Fruit fly (Drosophila melanogaster) whole organism, embryonic: ENCODE data around the gene CG13299.

ENCODE experiments used
- Atf3 ChIP-seq: fragments of 200-800 bp; sonication (Bioruptor generic); optimal IDR thresholded peaks from 3 replicates; lab custom pipeline; 2016; ENCODE audit warnings: missing biosample characterization, missing genetic modification characterization
- Blimp-1 ChIP-seq: fragments of 200-800 bp; sonication (Bioruptor generic); optimal IDR thresholded peaks from 3 replicates; lab custom pipeline; 2018; ENCODE audit warnings: missing biosample characterization, missing genetic modification characterization, mild to moderate bottlenecking, moderate library complexity, missing genetic modification reagents
- CG11398 ChIP-seq: fragments of 200-800 bp; sonication (Bioruptor generic); optimal IDR thresholded peaks from 2 replicates; lab custom pipeline; 2016; ENCODE audit warnings: missing biosample characterization, missing genetic modification characterization
- CG11456 ChIP-seq: fragments of 200-800 bp; sonication (Bioruptor generic); IDR thresholded peaks from 3 replicates; pipeline ENCODE4 v1.3.6; 2022; ENCODE audit warnings: missing biosample characterization, missing genetic modification characterization
- CG12236 ChIP-seq: fragments of 200-800 bp; sonication (Bioruptor generic); optimal IDR thresholded peaks from 2 replicates; lab custom pipeline; 2016; ENCODE audit warnings: missing biosample characterization, missing genetic modification characterization
- CG12299 ChIP-seq: fragments of 200-800 bp; sonication (Bioruptor generic); optimal IDR thresholded peaks from 2 replicates; lab custom pipeline; 2018; ENCODE audit warnings: missing biosample characterization, mild to moderate bottlenecking, missing genetic modification characterization
- CG14050 ChIP-seq: fragments of 200-800 bp; sonication (Bioruptor generic); IDR thresholded peaks from 3 replicates; pipeline ENCODE4 v1.3.6; 2022; ENCODE audit warnings: missing biosample characterization, missing genetic modification characterization
- CG1603 ChIP-seq: fragments of 200-800 bp; sonication (Bioruptor generic); optimal IDR thresholded peaks from 2 replicates; lab custom pipeline; 2019; ENCODE audit warnings: missing biosample characterization, mild to moderate bottlenecking, missing genetic modification characterization, moderate library complexity
- CG17802 ChIP-seq: fragments of 200-800 bp; sonication (Bioruptor generic); optimal IDR thresholded peaks from 2 replicates; lab custom pipeline; 2018; ENCODE audit warnings: missing biosample characterization, mild to moderate bottlenecking, missing genetic modification characterization, moderate library complexity
- CG1792 ChIP-seq: fragments of 200-800 bp; sonication (Bioruptor generic); optimal IDR thresholded peaks from 2 replicates; lab custom pipeline; 2016; ENCODE audit warnings: missing biosample characterization, missing genetic modification characterization
- CG18262 ChIP-seq: fragments of 200-800 bp; optimal IDR thresholded peaks from 3 replicates; lab custom pipeline; 2019; ENCODE audit warnings: missing biosample characterization, mild to moderate bottlenecking, missing genetic modification characterization, moderate library complexity
- CG18476 ChIP-seq: fragments of 200-800 bp; sonication (Bioruptor generic); optimal IDR thresholded peaks from 2 replicates; lab custom pipeline; 2016; ENCODE audit warnings: missing biosample characterization, mild to moderate bottlenecking, missing genetic modification characterization
- CG18599 ChIP-seq: fragments of 200-800 bp; sonication (Bioruptor generic); optimal IDR thresholded peaks from 3 replicates; lab custom pipeline; 2017; ENCODE audit warnings: missing biosample characterization, missing genetic modification characterization, mild to moderate bottlenecking, moderate library complexity, missing genetic modification reagents
- CG2199 ChIP-seq: fragments of 200-800 bp; sonication (Bioruptor generic); IDR thresholded peaks from 3 replicates; pipeline ENCODE4 v1.3.6; 2022; ENCODE audit warnings: missing biosample characterization, missing genetic modification characterization
- CG2889 ChIP-seq: fragments of 200-800 bp; sonication (Bioruptor generic); IDR thresholded peaks from 3 replicates; pipeline ENCODE4 v1.3.6; 2022; ENCODE audit warnings: missing biosample characterization, missing genetic modification characterization
- CG30403 ChIP-seq: fragments of 200-800 bp; sonication (Bioruptor generic); optimal IDR thresholded peaks from 3 replicates; lab custom pipeline; 2016; ENCODE audit warnings: missing biosample characterization, missing genetic modification characterization
- CG3065 ChIP-seq: fragments of 200-800 bp; sonication (Bioruptor generic); optimal IDR thresholded peaks from 2 replicates; lab custom pipeline; 2016; ENCODE audit warnings: missing biosample characterization, missing genetic modification characterization
- CG32772 ChIP-seq: fragments of 200-800 bp; sonication (Bioruptor generic); IDR thresholded peaks from 2 replicates; pipeline ENCODE4 v1.3.6; 2022; ENCODE audit warnings: missing biosample characterization, missing genetic modification characterization
- CG34422 ChIP-seq: fragments of 200-800 bp; sonication (Bioruptor generic); IDR thresholded peaks from 3 replicates; pipeline ENCODE4 v1.3.6; 2022; ENCODE audit warnings: missing biosample characterization, missing genetic modification characterization
- CG4617 ChIP-seq: fragments of 200-800 bp; sonication (Bioruptor generic); optimal IDR thresholded peaks from 3 replicates; lab custom pipeline; 2016; ENCODE audit warnings: missing biosample characterization, missing genetic modification characterization, borderline replicate concordance
- CG5953 ChIP-seq: fragments of 200-800 bp; sonication (Bioruptor generic); IDR thresholded peaks from 2 replicates; pipeline ENCODE4 v1.3.6; 2022; ENCODE audit warnings: missing biosample characterization, missing genetic modification characterization
- CG7556 ChIP-seq: fragments of 200-800 bp; sonication (Bioruptor generic); optimal IDR thresholded peaks from 2 replicates; lab custom pipeline; 2017; ENCODE audit warnings: missing biosample characterization, mild to moderate bottlenecking, missing genetic modification characterization
- CG7987 ChIP-seq: fragments of 200-800 bp; sonication (Bioruptor generic); optimal IDR thresholded peaks from 2 replicates; lab custom pipeline; 2018; ENCODE audit warnings: missing biosample characterization, mild to moderate bottlenecking, missing genetic modification characterization, moderate library complexity
- CG8765 ChIP-seq: fragments of 200-800 bp; sonication (Bioruptor generic); IDR thresholded peaks from 2 replicates; pipeline ENCODE4 v1.3.6; 2022; ENCODE audit warnings: missing biosample characterization, missing genetic modification characterization
- CG9797 ChIP-seq: fragments of 200-800 bp; sonication (Bioruptor generic); optimal IDR thresholded peaks from 3 replicates; lab custom pipeline; 2018; ENCODE audit warnings: missing biosample characterization, mild to moderate bottlenecking, missing genetic modification characterization
- E2f2 ChIP-seq: fragments of 200-800 bp; sonication (Bioruptor generic); IDR thresholded peaks from 2 replicates; pipeline ENCODE4 v1.3.6; 2022; ENCODE audit warnings: missing biosample characterization, missing genetic modification characterization
- GATAe ChIP-seq: fragments of 200-800 bp; sonication (Bioruptor generic); conservative IDR thresholded peaks from 2 replicates; pipeline ENCODE4 v1.3.6; 2022; ENCODE audit warnings: missing biosample characterization, missing genetic modification characterization
- HLH4C ChIP-seq: fragments of 200-800 bp; sonication (Bioruptor generic); IDR thresholded peaks from 3 replicates; pipeline ENCODE4 v1.3.6; 2022; ENCODE audit warnings: missing biosample characterization, missing genetic modification characterization; ENCODE audit not compliant: partially characterized antibody
- HLHmδ ChIP-seq: fragments of 200-800 bp; sonication (Bioruptor generic); optimal IDR thresholded peaks from 2 replicates; lab custom pipeline; 2018; ENCODE audit warnings: missing biosample characterization, mild to moderate bottlenecking, missing genetic modification characterization, moderate library complexity
- Hey ChIP-seq: fragments of 200-800 bp; sonication (Bioruptor generic); optimal IDR thresholded peaks from 3 replicates; lab custom pipeline; 2018; ENCODE audit warnings: missing biosample characterization, mild to moderate bottlenecking, missing genetic modification characterization
- Lhr ChIP-seq: fragments of 200-800 bp; sonication (Bioruptor generic); optimal IDR thresholded peaks from 3 replicates; lab custom pipeline; 2017; ENCODE audit warnings: mild to moderate bottlenecking, missing biosample characterization, missing genetic modification reagents, missing genetic modification characterization
- Optix ChIP-seq: fragments of 200-800 bp; sonication (Bioruptor generic); IDR thresholded peaks from 3 replicates; pipeline ENCODE4 v1.3.6; 2022; ENCODE audit warnings: missing biosample characterization, missing genetic modification characterization
- Ptx1 ChIP-seq: fragments of 200-800 bp; sonication (Bioruptor generic); IDR thresholded peaks from 2 replicates; pipeline ENCODE4 v1.3.6; 2022; ENCODE audit warnings: missing biosample characterization, missing genetic modification characterization
- Sin3A ChIP-seq: fragments of >200 bp; optimal IDR thresholded peaks from 2 replicates; lab custom pipeline; 2018
- al ChIP-seq: fragments of 200-800 bp; sonication (Bioruptor generic); IDR thresholded peaks from 2 replicates; pipeline ENCODE4 v1.3.6; 2022; ENCODE audit warnings: missing biosample characterization, missing genetic modification characterization
- bcd ChIP-seq: fragments of 200-800 bp; sonication (Bioruptor generic); optimal IDR thresholded peaks from 2 replicates; lab custom pipeline; 2017; ENCODE audit warnings: missing biosample characterization, mild to moderate bottlenecking, missing genetic modification characterization
- ci ChIP-seq: fragments of 200-800 bp; sonication (Bioruptor generic); IDR thresholded peaks from 3 replicates; pipeline ENCODE4 v1.3.6; 2022; ENCODE audit warnings: missing biosample characterization, missing genetic modification characterization
- cwo ChIP-seq: fragments of 200-800 bp; sonication (Bioruptor generic); optimal IDR thresholded peaks from 3 replicates; lab custom pipeline; 2017; ENCODE audit warnings: missing biosample characterization, missing genetic modification characterization, mild to moderate bottlenecking, moderate library complexity, missing genetic modification reagents
- disco-r ChIP-seq: fragments of 200-800 bp; sonication (Bioruptor generic); optimal IDR thresholded peaks from 2 replicates; lab custom pipeline; 2016; ENCODE audit warnings: missing biosample characterization, missing genetic modification characterization
- en ChIP-seq: fragments of 200-800 bp; sonication (Bioruptor generic); optimal IDR thresholded peaks from 2 replicates; lab custom pipeline; 2016; ENCODE audit warnings: missing biosample characterization, missing genetic modification characterization
- fd64A ChIP-seq: fragments of 200-800 bp; sonication (Bioruptor generic); optimal IDR thresholded peaks from 3 replicates; lab custom pipeline; 2018; ENCODE audit warnings: missing biosample characterization, mild to moderate bottlenecking, missing genetic modification characterization
- fd96Cb ChIP-seq: fragments of 200-800 bp; sonication (Bioruptor generic); optimal IDR thresholded peaks from 2 replicates; lab custom pipeline; 2018; ENCODE audit warnings: missing biosample characterization, mild to moderate bottlenecking, missing genetic modification characterization, moderate library complexity
- fu2 ChIP-seq: fragments of 200-800 bp; sonication (Bioruptor generic); optimal IDR thresholded peaks from 2 replicates; lab custom pipeline; 2016; ENCODE audit warnings: missing biosample characterization, missing genetic modification characterization
- gce ChIP-seq: fragments of 200-800 bp; sonication (Bioruptor generic); IDR thresholded peaks from 3 replicates; pipeline ENCODE4 v1.3.6; 2022; ENCODE audit warnings: missing biosample characterization, missing genetic modification characterization
- odd ChIP-seq: fragments of 200-800 bp; sonication (Bioruptor generic); optimal IDR thresholded peaks from 2 replicates; lab custom pipeline; 2017; ENCODE audit warnings: missing biosample characterization, mild to moderate bottlenecking, missing genetic modification characterization
- phol ChIP-seq: fragments of 200-800 bp; sonication (Bioruptor generic); optimal IDR thresholded peaks from 3 replicates; lab custom pipeline; 2018; ENCODE audit warnings: missing biosample characterization, mild to moderate bottlenecking, missing genetic modification characterization, moderate library complexity
- sens ChIP-seq: fragments of 200-800 bp; sonication (Bioruptor generic); peaks from one replicate; lab custom pipeline; 2016; ENCODE audit warnings: missing biosample characterization, missing genetic modification characterization
- twi ChIP-seq: fragments of 200-800 bp; optimal IDR thresholded peaks from 2 replicates; lab custom pipeline; 2019; ENCODE audit warnings: missing biosample characterization, mild to moderate bottlenecking, missing genetic modification characterization, moderate library complexity
- yki ChIP-seq: fragments of >200 bp; optimal IDR thresholded peaks from 3 replicates; lab custom pipeline; 2018
- zfh1 ChIP-seq: fragments of 200-800 bp; sonication (Bioruptor generic); IDR thresholded peaks from 3 replicates; pipeline ENCODE4 v1.3.6; 2022; ENCODE audit warnings: missing biosample characterization, missing genetic modification characterization

CG13299 gene

DNA sequence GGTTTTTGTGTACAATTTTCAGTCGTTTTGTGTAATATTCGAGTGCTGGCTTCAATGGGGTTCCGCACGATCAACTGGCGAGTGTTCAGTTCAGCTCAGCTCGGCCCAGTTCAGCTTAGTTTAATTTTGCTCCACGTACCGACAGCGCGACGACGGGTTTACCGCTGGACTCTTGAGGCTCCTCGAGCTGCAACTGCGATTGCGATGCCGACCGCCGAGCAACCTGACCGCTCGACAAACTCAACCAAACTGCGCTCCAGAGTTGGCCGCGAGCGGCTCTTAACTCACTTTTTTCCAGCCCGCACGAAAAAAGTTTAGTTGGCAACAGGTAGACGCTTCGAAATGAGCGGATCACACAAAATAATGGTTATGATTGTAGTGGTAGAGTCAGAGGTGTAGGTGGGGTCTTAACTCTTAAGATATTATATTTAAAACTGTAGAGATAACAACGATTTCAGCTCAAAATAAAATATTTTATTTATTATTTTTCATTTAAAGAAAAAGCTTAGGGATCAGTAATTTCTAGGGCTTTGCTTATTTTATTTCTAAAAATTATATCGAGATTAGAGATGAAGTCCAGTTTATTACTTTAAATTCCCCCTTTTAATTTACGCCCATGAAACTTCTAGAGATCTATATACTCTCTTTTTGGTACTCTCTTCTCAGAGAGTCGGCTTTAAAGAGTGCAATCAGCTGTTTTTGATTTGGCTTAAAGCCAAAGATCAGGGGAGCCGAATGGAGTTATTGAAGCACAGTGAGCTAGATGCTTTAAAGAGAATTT is 24.4 kb upstream of the CG13299 start, which contains the start of gene Best2 (continued):
- peak; percentile 93 for TF ChIP-seq CG34422 (GFP tag; lab: Robert Waterston, UW)
- TF ChIP-seq GATAe = peak; percentile 81; the same call in 1 of the 2 replicates
- peak; percentile 87 for TF ChIP-seq CG18599
- TF ChIP-seq ci (GFP tag; lab: Robert Waterston, UW) = peak; percentile 93
- peak; percentile 84 for TF ChIP-seq fd96Cb (tag; lab: Kevin White, UChicago)
- peak; percentile 23 for TF ChIP-seq Lhr (GFP tag; lab: Kevin White, UChicago)
- no peak for TF ChIP-seq CG9797 (GFP tag; lab: Kevin White, UChicago)
- peak; percentile 81 for TF ChIP-seq CG11456
- peak; percentile 87 for TF ChIP-seq phol (tag; lab: Kevin White, UChicago)
- TF ChIP-seq Hey (tag; lab: Kevin White, UChicago) = no peak
- peak; percentile 96 for TF ChIP-seq sens (GFP tag; lab: Kevin White, UChicago)
- TF ChIP-seq disco-r = no peak
- TF ChIP-seq yki (lab: Kevin White, UChicago) = no peak
- no peak for TF ChIP-seq CG12236
- TF ChIP-seq Sin3A (lab: Kevin White, UChicago) = no peak
- peak; percentile 92 for TF ChIP-seq CG7556
- TF ChIP-seq CG32772 (GFP tag; lab: Robert Waterston, UW) = peak; percentile 90
- peak; percentile 35 for TF ChIP-seq CG4617 (GFP tag; lab: Kevin White, UChicago)
- TF ChIP-seq cwo (GFP tag; lab: Kevin White, UChicago) = peak; percentile 80
- TF ChIP-seq twi (tag; lab: Kevin White, UChicago) = peak; percentile 79
- TF ChIP-seq fd64A (GFP tag; lab: Kevin White, UChicago) = peak; percentile 14
- TF ChIP-seq en (GFP tag; lab: Kevin White, UChicago) = peak; percentile 23
- no peak for TF ChIP-seq Optix (GFP tag; lab: Robert Waterston, UW)
- peak; percentile 51 for TF ChIP-seq CG11398 (GFP tag; lab: Kevin White, UChicago)
- TF ChIP-seq CG5953 (GFP tag; lab: Robert Waterston, UW) = peak; percentile 77
- TF ChIP-seq CG18476 (GFP tag; lab: Kevin White, UChicago) = peak; percentile 76
- no peak for TF ChIP-seq CG7987 (GFP tag; lab: Kevin White, UChicago)
- TF ChIP-seq CG3065 (GFP tag; lab: Kevin White, UChicago) = no peak
- peak; percentile 82 for TF ChIP-seq odd
- TF ChIP-seq al (GFP tag; lab: Robert Waterston, UW) = peak; percentile 95
- no peak for TF ChIP-seq CG1603 (tag; lab: Kevin White, UChicago)
- TF ChIP-seq CG1792 (GFP tag; lab: Kevin White, UChicago) = peak; percentile 61
- TF ChIP-seq Ptx1 (GFP tag; lab: Robert Waterston, UW) = peak; percentile 94
- TF ChIP-seq zfh1 = peak; percentile 88
- TF ChIP-seq CG17802 (tag; lab: Kevin White, UChicago) = no peak
- peak; percentile 76 for TF ChIP-seq E2f2
- TF ChIP-seq gce = peak; percentile 49; the same call in 1 of the 3 replicates
- peak; percentile 81 for TF ChIP-seq CG14050 (GFP tag; lab: Robert Waterston, UW)
- TF ChIP-seq CG2199 (GFP tag; lab: Robert Waterston, UW) = no peak
- TF ChIP-seq CG12299 (tag; lab: Kevin White, UChicago) = peak; percentile 79
- peak; percentile 62 for TF ChIP-seq fu2 (GFP tag; lab: Kevin White, UChicago)
- TF ChIP-seq HLHmδ (GFP tag; lab: Kevin White, UChicago) = no peak
- no peak for TF ChIP-seq CG8765 (GFP tag; lab: Robert Waterston, UW)
- peak; percentile 93 for TF ChIP-seq CG30403
- TF ChIP-seq Blimp-1 (GFP tag; lab: Kevin White, UChicago) = peak; percentile 83
- TF ChIP-seq HLH4C (GFP tag; lab: Robert Waterston, UW) = no peak
- TF ChIP-seq Atf3 (GFP tag; lab: Kevin White, UChicago) = peak; percentile 34
- TF ChIP-seq CG2889 = peak; percentile 76; the same call in 1 of the 3 replicates
- peak; percentile 92 for TF ChIP-seq CG18262 (tag; lab: Kevin White, UChicago)
- peak; percentile 87 for TF ChIP-seq bcd
